Worm (Caenorhabditis elegans) whole organism, late embryonic: ENCODE data around the gene mtr-4.

Experiments
- C08G9.2 ChIP-seq: sonication (generic microtip); optimal IDR thresholded peaks from 2 replicates; lab custom pipeline; 2016; ENCODE audit warnings: mild to moderate bottlenecking, missing genetic modification characterization, moderate library complexity, missing compliant biosample characterization
- C38D4.7 ChIP-seq: fragments of 200-800 bp; sonication (Bioruptor generic); optimal IDR thresholded peaks from 2 replicates; lab custom pipeline; 2018; ENCODE audit warnings: mild to moderate bottlenecking, missing genetic modification characterization, moderate library complexity, missing compliant biosample characterization
- Y22D7AL.16 ChIP-seq: sonication (generic microtip); optimal IDR thresholded peaks from 2 replicates; lab custom pipeline; 2016; ENCODE audit warnings: missing genetic modification characterization, missing compliant biosample characterization
- ceh-19 ChIP-seq: fragments of 200-800 bp; sonication (Bioruptor generic); optimal IDR thresholded peaks from 2 replicates; lab custom pipeline; 2018; ENCODE audit warnings: mild to moderate bottlenecking, missing genetic modification characterization, missing compliant biosample characterization
- ceh-9 ChIP-seq: sonication (generic microtip); optimal IDR thresholded peaks from 2 replicates; lab custom pipeline; 2016; ENCODE audit warnings: mild to moderate bottlenecking, missing genetic modification characterization, inconsistent platforms, missing compliant biosample characterization
- dve-1 ChIP-seq: sonication (generic microtip); optimal IDR thresholded peaks from 2 replicates; lab custom pipeline; 2017; ENCODE audit warnings: antibody characterized with exemption, mild to moderate bottlenecking, missing genetic modification characterization, missing compliant biosample characterization
- elt-2 ChIP-seq: sonication (generic microtip); optimal IDR thresholded peaks from 2 replicates; lab custom pipeline; 2016; ENCODE audit warnings: missing genetic modification reagents, missing genetic modification characterization, missing compliant biosample characterization
- ets-4 ChIP-seq: sonication (generic microtip); optimal IDR thresholded peaks from 2 replicates; lab custom pipeline; 2016; ENCODE audit warnings: missing genetic modification characterization, missing compliant biosample characterization
- mec-3 ChIP-seq: sonication (generic microtip); optimal IDR thresholded peaks from 2 replicates; lab custom pipeline; 2016; ENCODE audit warnings: borderline replicate concordance, missing genetic modification characterization, missing compliant biosample characterization
- pat-9 ChIP-seq: fragments of 200-800 bp; sonication (Bioruptor generic); optimal IDR thresholded peaks from 2 replicates; lab custom pipeline; 2018; ENCODE audit warnings: mild to moderate bottlenecking, missing genetic modification characterization, moderate library complexity, missing compliant biosample characterization
- pqm-1 ChIP-seq: sonication (generic microtip); optimal IDR thresholded peaks from 2 replicates; lab custom pipeline; 2016; ENCODE audit warnings: missing genetic modification characterization, missing compliant biosample characterization
- rnt-1 ChIP-seq: sonication (generic microtip); optimal IDR thresholded peaks from 2 replicates; lab custom pipeline; 2016; ENCODE audit warnings: missing genetic modification characterization, missing compliant biosample characterization
- ztf-16 ChIP-seq: sonication (generic microtip); optimal IDR thresholded peaks from 2 replicates; lab custom pipeline; 2017; ENCODE audit warnings: missing genetic modification characterization, missing compliant biosample characterization

DNA sequence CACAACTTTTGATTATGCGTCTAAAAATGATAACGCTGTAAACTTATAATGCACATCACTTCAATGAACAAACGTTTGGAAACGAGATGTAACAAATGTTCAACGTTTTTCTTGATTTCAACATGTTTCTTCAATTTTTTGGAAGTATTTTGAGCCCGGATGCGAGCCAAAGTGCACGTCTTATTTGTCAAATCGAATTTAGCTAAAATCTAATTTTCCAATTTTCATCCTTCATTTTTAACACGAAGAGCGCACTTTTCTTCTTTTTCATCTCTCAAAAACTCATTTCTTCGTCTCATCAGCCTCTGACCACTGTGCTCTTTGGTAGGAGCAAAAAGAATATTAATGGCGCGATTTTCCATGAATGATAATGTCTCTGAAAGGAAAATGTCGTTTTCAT, 27.2 kb upstream of the mtr-4 start:
- no peak for TF ChIP-seq mec-3 (tag; lab: Kevin White, UChicago)
- TF ChIP-seq C08G9.2 (tag; lab: Kevin White, UChicago), result no peak
- TF ChIP-seq rnt-1 (tag; lab: Kevin White, UChicago), result no peak
- no peak for TF ChIP-seq ceh-9 (tag; lab: Kevin White, UChicago)
- no peak for TF ChIP-seq Y22D7AL.16 (tag; lab: Kevin White, UChicago)
- TF ChIP-seq ztf-16 (tag; lab: Kevin White, UChicago), result no peak
- no peak for TF ChIP-seq dve-1 (tag; lab: Kevin White, UChicago)
- no peak for TF ChIP-seq C38D4.7 (GFP tag; lab: Kevin White, UChicago)
- TF ChIP-seq ceh-19, result no peak
- TF ChIP-seq pat-9 (tag; lab: Kevin White, UChicago), result no peak
- TF ChIP-seq elt-2 (tag; lab: Kevin White, UChicago), result no peak
- TF ChIP-seq pqm-1 (tag; lab: Kevin White, UChicago), result no peak
- no peak for TF ChIP-seq ets-4
